Worm (Caenorhabditis elegans) whole organism, early embryonic: ENCODE results near the gene pxl-1.

ENCODE experiments used
- F13C5.2 ChIP-seq: sonication (generic microtip); optimal IDR thresholded peaks from 2 replicates; lab custom pipeline; 2017; ENCODE audit warnings: mild to moderate bottlenecking, missing genetic modification characterization, inconsistent platforms, missing compliant biosample characterization
- ama-1 ChIP-seq: fragments of 150-350 bp; optimal IDR thresholded peaks from 2 replicates; lab custom pipeline; 2014
- ceh-36 ChIP-seq: sonication (generic microtip); optimal IDR thresholded peaks from 2 replicates; lab custom pipeline; 2016; ENCODE audit warnings: missing genetic modification characterization, inconsistent platforms, missing compliant biosample characterization
- ets-7 ChIP-seq: sonication (generic microtip); optimal IDR thresholded peaks from 2 replicates; lab custom pipeline; 2016; ENCODE audit warnings: missing genotype, missing genetic modification characterization, missing compliant biosample characterization
- flt-1 ChIP-seq: fragments of 200-800 bp; sonication (Bioruptor generic); IDR thresholded peaks from 2 replicates; pipeline ENCODE4 v1.3.6; 2022; ENCODE audit warnings: missing genetic modification characterization, missing compliant biosample characterization
- hmbx-1 ChIP-seq: sonication (generic microtip); optimal IDR thresholded peaks from 2 replicates; lab custom pipeline; 2016; ENCODE audit warnings: mild to moderate bottlenecking, missing genetic modification characterization, missing compliant biosample characterization
- pes-1 ChIP-seq: fragments of 200-800 bp; sonication (Bioruptor generic); IDR thresholded peaks from 2 replicates; pipeline ENCODE4 v1.3.6; 2022; ENCODE audit warnings: missing genetic modification reagents, missing genetic modification characterization, missing compliant biosample characterization
- scrt-1 ChIP-seq: fragments of 200-800 bp; sonication (Bioruptor generic); IDR thresholded peaks from 2 replicates; pipeline ENCODE4 v1.3.6; 2022; ENCODE audit warnings: missing genetic modification characterization, missing compliant biosample characterization
- tbx-11 ChIP-seq: fragments of 200-800 bp; sonication (Bioruptor generic); IDR thresholded peaks from 2 replicates; pipeline ENCODE4 v1.3.6; 2022; ENCODE audit warnings: missing genetic modification characterization, missing compliant biosample characterization
- tbx-37 ChIP-seq: fragments of 200-800 bp; sonication (Bioruptor generic); conservative IDR thresholded peaks from 2 replicates; pipeline ENCODE4 v1.3.6; 2022; ENCODE audit warnings: missing genetic modification reagents, missing genetic modification characterization, missing compliant biosample characterization

- TF ChIP-seq scrt-1 (GFP tag; lab: Robert Waterston, UW) (no peak), ama-1 (no peak), ets-7 (tag; lab: Kevin White, UChicago) (no peak), tbx-11 (GFP tag; lab: Robert Waterston, UW) (no peak), ceh-36 (tag; lab: Kevin White, UChicago) (no peak), pes-1 (no peak), hmbx-1 (tag; lab: Kevin White, UChicago) (no peak), tbx-37 (GFP tag; lab: Robert Waterston, UW) (no peak), F13C5.2 (tag; lab: Kevin White, UChicago) (no peak), flt-1 (no peak)
These were observed 32.0 kb downstream of the pxl-1 start, which contains the start of gene dnpp-1 for ce11 chrIII:5863774-5864173.
